Fruit fly (Drosophila melanogaster): ENCODE data around the gene klar.
A peak's percentile ranks its signal among the peaks of the same experiment; 100 is the strongest.

Gene klar

dm6 chr3L:416329-416728 lies 124.1 kb downstream of the klar start:
- TF ChIP-seq Eip75B (GFP tag; optimal IDR thresholded peaks at IDR 0.05) (no peak), acj6 (GFP tag; optimal IDR thresholded peaks at IDR 0.05) (no peak), CG8119 (GFP tag; IDR thresholded peaks at IDR 0.05) (no peak), cyc (GFP tag; optimal IDR thresholded peaks at IDR 0.05) (no peak), CG34406 (GFP tag; optimal IDR thresholded peaks at IDR 0.05) (no peak), Ets21C (GFP tag; optimal IDR thresholded peaks at IDR 0.05) (no peak), Eip78C (GFP tag) (no peak), CG10669 (GFP tag; optimal IDR thresholded peaks at IDR 0.05) (no peak), CG7368 (GFP tag; optimal IDR thresholded peaks at IDR 0.05) (no peak), fkh (GFP tag; optimal IDR thresholded peaks at IDR 0.05) (no peak), vri (GFP tag; optimal IDR thresholded peaks at IDR 0.05) (no peak), CG6808 (GFP tag; optimal IDR thresholded peaks at IDR 0.05) (no peak), CG6163 (GFP tag; IDR thresholded peaks at IDR 0.05) (no peak), CG4318 (GFP tag; optimal IDR thresholded peaks at IDR 0.05) (no peak), CG10631 (GFP tag; optimal IDR thresholded peaks at IDR 0.05) (no peak), Hr38 (GFP tag; optimal IDR thresholded peaks at IDR 0.05) (no peak), Sox14 (GFP tag; optimal IDR thresholded peaks at IDR 0.05) (no peak)

dm6 chr3L:409791-410190 lies 130.6 kb downstream of the klar start:
- TF ChIP-seq fkh (GFP tag; optimal IDR thresholded peaks at IDR 0.05): peak; percentile 75
- TF ChIP-seq OdsH (GFP tag; optimal IDR thresholded peaks at IDR 0.05): no peak
- TF ChIP-seq CG6276 (GFP tag; optimal IDR thresholded peaks at IDR 0.05): no peak
- TF ChIP-seq eg (GFP tag; IDR thresholded peaks at IDR 0.05): no peak
- TF ChIP-seq CG16779 (tag; optimal IDR thresholded peaks at IDR 0.05): no peak
- no peak for TF ChIP-seq Hr38 (GFP tag; optimal IDR thresholded peaks at IDR 0.05)
- TF ChIP-seq CG8319 (GFP tag; optimal IDR thresholded peaks at IDR 0.05): no peak
- TF ChIP-seq dsx (GFP tag; optimal IDR thresholded peaks at IDR 0.05; ENCODE audit: poor library complexity, severe bottlenecking): no peak

- TF ChIP-seq vri (GFP tag; optimal IDR thresholded peaks at IDR 0.05) (no peak), CG3032 (tag; optimal IDR thresholded peaks at IDR 0.05) (no peak), CG3919 (GFP tag; optimal IDR thresholded peaks at IDR 0.05) (no peak), CG8319 (GFP tag; optimal IDR thresholded peaks at IDR 0.05) (no peak), CG4318 (GFP tag; optimal IDR thresholded peaks at IDR 0.05) (no peak), acj6 (GFP tag; optimal IDR thresholded peaks at IDR 0.05) (no peak), esn (GFP tag; optimal IDR thresholded peaks at IDR 0.05) (no peak), lz (GFP tag; optimal IDR thresholded peaks at IDR 0.05) (no peak), CG15336 (GFP tag; IDR thresholded peaks at IDR 0.05) (no peak), CG16779 (tag; optimal IDR thresholded peaks at IDR 0.05) (no peak), Ets21C (GFP tag; optimal IDR thresholded peaks at IDR 0.05) (no peak), fd59A (GFP tag; optimal IDR thresholded peaks at IDR 0.05) (no peak), fd85E (GFP tag; optimal IDR thresholded peaks at IDR 0.05) (no peak), eg (GFP tag; IDR thresholded peaks at IDR 0.05) (no peak)
Measured at dm6 chr3L:400252-400651, 140.2 kb downstream of the klar start.

dm6 chr3L:395192-395591 lies 145.2 kb downstream of the klar start:
- TF ChIP-seq CG34406 (GFP tag; optimal IDR thresholded peaks at IDR 0.05): no peak
- TF ChIP-seq CG11902 (GFP tag; optimal IDR thresholded peaks at IDR 0.05): no peak
- no peak for TF ChIP-seq CG3032 (tag; optimal IDR thresholded peaks at IDR 0.05)
- no peak for TF ChIP-seq CG6792 (GFP tag; optimal IDR thresholded peaks at IDR 0.05)
- TF ChIP-seq eg (GFP tag; IDR thresholded peaks at IDR 0.05): no peak
- TF ChIP-seq CG10631 (GFP tag; optimal IDR thresholded peaks at IDR 0.05): no peak
- TF ChIP-seq CG3919 (GFP tag; optimal IDR thresholded peaks at IDR 0.05): no peak
- TF ChIP-seq CG9139 (GFP tag; optimal IDR thresholded peaks at IDR 0.05): no peak
- TF ChIP-seq CG31627 (GFP tag; optimal IDR thresholded peaks at IDR 0.05): no peak
- no peak for TF ChIP-seq svp (GFP tag)
- no peak for TF ChIP-seq Sox14 (GFP tag; optimal IDR thresholded peaks at IDR 0.05)

All from whole organism, prepupa.